Worm (Caenorhabditis elegans) whole organism, L4 larva: ENCODE data around the gene twk-31.

Experiments used
- F26F4.8 ChIP-seq: fragments of 200-800 bp; sonication (Bioruptor generic); conservative IDR thresholded peaks from 2 replicates; pipeline ENCODE4 v1.3.6; 2022; ENCODE audit warnings: missing genetic modification characterization, missing compliant biosample characterization
- F37D6.2 ChIP-seq: sonication (generic microtip); optimal IDR thresholded peaks from 2 replicates; lab custom pipeline; 2016; ENCODE audit warnings: mild to moderate bottlenecking, missing genetic modification characterization, missing compliant biosample characterization
- F44E2.7 ChIP-seq: fragments of 200-800 bp; sonication (Bioruptor generic); IDR thresholded peaks from 2 replicates; pipeline ENCODE4 v2.1.2; 2022; ENCODE audit warnings: missing genetic modification characterization, missing compliant biosample characterization
- R02D3.7 ChIP-seq: fragments of 150-350 bp; sonication (generic microtip); optimal IDR thresholded peaks from 3 replicates; lab custom pipeline; 2014; ENCODE audit warnings: missing biosample characterization, missing genetic modification characterization
- Y75B8A.6 ChIP-seq: fragments of 200-800 bp; sonication (Bioruptor generic); IDR thresholded peaks from 2 replicates; pipeline ENCODE4 v1.3.6; 2022; ENCODE audit warnings: missing genetic modification reagents, missing genetic modification characterization, missing compliant biosample characterization
- ZK337.2 ChIP-seq: fragments of 200-800 bp; sonication (Bioruptor generic); IDR thresholded peaks from 2 replicates; pipeline ENCODE4 v1.3.6; 2022; ENCODE audit warnings: missing genetic modification reagents, missing genetic modification characterization, missing compliant biosample characterization
- ZK546.5 ChIP-seq, 2 experiments: sonication (generic microtip); optimal IDR thresholded peaks; 2 replicates each; lab custom pipeline; 2017; ENCODE audit warnings: missing biosample characterization in 2 of 2, missing genetic modification characterization in 2 of 2
- ama-1 ChIP-seq: fragments of 150-350 bp; optimal IDR thresholded peaks from 2 replicates; lab custom pipeline; 2014; ENCODE audit warnings: inconsistent platforms, mixed read lengths
- attf-4 ChIP-seq: sonication (generic microtip); optimal IDR thresholded peaks from 3 replicates; lab custom pipeline; 2017; ENCODE audit warnings: missing biosample characterization, missing genetic modification characterization
- ceh-20 ChIP-seq: fragments of 200-800 bp; sonication (Bioruptor generic); IDR thresholded peaks from 2 replicates; pipeline ENCODE4 v1.3.6; 2022; ENCODE audit warnings: missing genetic modification reagents, missing genetic modification characterization, missing compliant biosample characterization
- ceh-32 ChIP-seq: sonication (generic microtip); optimal IDR thresholded peaks from 2 replicates; lab custom pipeline; 2016; ENCODE audit warnings: mild to moderate bottlenecking, missing genetic modification characterization, missing compliant biosample characterization; ENCODE audit not compliant: poor library complexity
- ceh-44 ChIP-seq: fragments of 200-800 bp; sonication (Bioruptor generic); IDR thresholded peaks from 2 replicates; pipeline ENCODE4 v1.3.6; 2022; ENCODE audit warnings: missing genetic modification reagents, missing genetic modification characterization, missing compliant biosample characterization
- ces-1 ChIP-seq: fragments of 150-350 bp; sonication (generic microtip); optimal IDR thresholded peaks from 4 replicates; lab custom pipeline; 2014; ENCODE audit warnings: missing biosample characterization, missing genetic modification reagents, missing genetic modification characterization
- ctbp-1 ChIP-seq: fragments of 200-800 bp; sonication (Bioruptor generic); IDR thresholded peaks from 2 replicates; pipeline ENCODE4 v1.3.6; 2022; ENCODE audit warnings: missing genetic modification reagents, missing genetic modification characterization, missing compliant biosample characterization
- daf-12 ChIP-seq: fragments of 150-350 bp; optimal IDR thresholded peaks from 2 replicates; lab custom pipeline; 2014; ENCODE audit warnings: missing biosample characterization, missing genetic modification reagents, missing genetic modification characterization
- dmd-8 ChIP-seq: fragments of 200-800 bp; sonication (Bioruptor generic); IDR thresholded peaks from 2 replicates; pipeline ENCODE4 v1.3.6; 2022; ENCODE audit warnings: missing genetic modification characterization, missing compliant biosample characterization
- duxl-1 ChIP-seq: sonication (generic microtip); optimal IDR thresholded peaks from 2 replicates; lab custom pipeline; 2016; ENCODE audit warnings: mild to moderate bottlenecking, missing genetic modification characterization, moderate library complexity, missing compliant biosample characterization; ENCODE audit not compliant: poor library complexity
- dve-1 ChIP-seq: sonication (generic microtip); optimal IDR thresholded peaks from 2 replicates; lab custom pipeline; 2017; ENCODE audit warnings: antibody characterized with exemption, mild to moderate bottlenecking, missing genetic modification characterization, missing compliant biosample characterization; ENCODE audit not compliant: insufficient read depth
- egl-27 ChIP-seq: sonication (generic microtip); optimal IDR thresholded peaks from 3 replicates; lab custom pipeline; 2017; ENCODE audit warnings: missing biosample characterization, missing genetic modification reagents, missing genetic modification characterization
- hmg-1.1 ChIP-seq: fragments of 200-800 bp; sonication (Bioruptor generic); IDR thresholded peaks from 2 replicates; pipeline ENCODE4 v1.3.6; 2022; ENCODE audit warnings: missing genetic modification reagents, missing genetic modification characterization, missing compliant biosample characterization
- jun-1 ChIP-seq: fragments of 150-350 bp; optimal IDR thresholded peaks from 2 replicates; lab custom pipeline; 2014; ENCODE audit warnings: missing biosample characterization, missing genetic modification reagents, missing genetic modification characterization
- madf-5 ChIP-seq, 2 experiments: fragments of 200-800 bp; sonication (Bioruptor generic); IDR thresholded peaks; 2 replicates each; pipeline ENCODE4 v1.3.6; 2022; ENCODE audit warnings: missing compliant biosample characterization in 2 of 2, missing genetic modification characterization in 2 of 2
- madf-9 ChIP-seq: fragments of 200-800 bp; sonication (Bioruptor generic); conservative IDR thresholded peaks from 2 replicates; pipeline ENCODE4 v1.3.6; 2022; ENCODE audit warnings: missing genetic modification reagents, missing genetic modification characterization, missing compliant biosample characterization
- mdt-29 ChIP-seq: fragments of 200-800 bp; sonication (Bioruptor generic); IDR thresholded peaks from 2 replicates; pipeline ENCODE4 v1.3.6; 2022; ENCODE audit warnings: missing genetic modification reagents, missing genetic modification characterization, missing compliant biosample characterization
- mep-1 ChIP-seq: fragments of 150-350 bp; sonication (generic microtip); optimal IDR thresholded peaks from 3 replicates; lab custom pipeline; 2014; ENCODE audit warnings: missing biosample characterization, missing genetic modification characterization
- mxl-2 ChIP-seq: fragments of 200-800 bp; sonication (Bioruptor generic); conservative IDR thresholded peaks from 2 replicates; pipeline ENCODE4 v1.3.6; 2022; ENCODE audit warnings: missing genetic modification reagents, missing genetic modification characterization, missing compliant biosample characterization
- nhr-10 ChIP-seq: fragments of 150-350 bp; optimal IDR thresholded peaks from 2 replicates; lab custom pipeline; 2014; ENCODE audit warnings: missing biosample characterization, missing genetic modification characterization
- nhr-42 ChIP-seq: fragments of 200-800 bp; sonication (Bioruptor generic); IDR thresholded peaks from 2 replicates; pipeline ENCODE4 v1.3.6; 2022; ENCODE audit warnings: missing genetic modification characterization, missing compliant biosample characterization
- nhr-48 ChIP-seq: sonication (generic microtip); optimal IDR thresholded peaks from 2 replicates; lab custom pipeline; 2016; ENCODE audit warnings: mild to moderate bottlenecking, missing genetic modification characterization, missing compliant biosample characterization
- nhr-6 ChIP-seq: fragments of 150-350 bp; optimal IDR thresholded peaks from 2 replicates; lab custom pipeline; 2014; ENCODE audit warnings: missing biosample characterization, missing genetic modification characterization
- nhr-76 ChIP-seq: fragments of 150-350 bp; optimal IDR thresholded peaks from 2 replicates; lab custom pipeline; 2014; ENCODE audit warnings: missing biosample characterization, missing genetic modification characterization
- pha-4 ChIP-seq, 2 experiments: fragments of 150-350 bp in 1 of 2; fragments of 200-800 bp in 1 of 2; sonication (Bioruptor generic) in 1 of 2; IDR thresholded peaks in 1 of 2; optimal IDR thresholded peaks in 1 of 2; 2 replicates each; pipeline versions ENCODE4 v1.3.6 to Lab custom; 2014 to 2022; ENCODE audit warnings: missing genetic modification characterization in 2 of 2, missing genetic modification reagents in 2 of 2, missing biosample characterization in 1 of 2, missing compliant biosample characterization in 1 of 2
- php-3 ChIP-seq: fragments of 200-800 bp; sonication (Bioruptor generic); IDR thresholded peaks from 2 replicates; pipeline ENCODE4 v1.3.6; 2022; ENCODE audit warnings: missing genetic modification reagents, missing genetic modification characterization, missing compliant biosample characterization
- pqm-1 ChIP-seq: sonication (generic microtip); optimal IDR thresholded peaks from 2 replicates; lab custom pipeline; 2017; ENCODE audit warnings: missing biosample characterization, missing genetic modification characterization
- saeg-2 ChIP-seq: fragments of 200-800 bp; sonication (Bioruptor generic); IDR thresholded peaks from 2 replicates; pipeline ENCODE4 v1.3.6; 2022; ENCODE audit warnings: missing genetic modification reagents, missing genetic modification characterization, missing compliant biosample characterization
- set-16 ChIP-seq: fragments of 200-800 bp; sonication (Bioruptor generic); IDR thresholded peaks from 2 replicates; pipeline ENCODE4 v1.3.6; 2022; ENCODE audit warnings: missing genetic modification reagents, missing genetic modification characterization, missing compliant biosample characterization
- spr-3 ChIP-seq: fragments of 200-800 bp; sonication (Bioruptor generic); optimal IDR thresholded peaks from 2 replicates; lab custom pipeline; 2018; ENCODE audit warnings: mild to moderate bottlenecking, missing genetic modification characterization, missing compliant biosample characterization
- zip-2 ChIP-seq: fragments of 150-350 bp; optimal IDR thresholded peaks from 2 replicates; lab custom pipeline; 2014; ENCODE audit warnings: missing biosample characterization, missing genetic modification characterization

Gene twk-31

ce11 chrIII:11393162-11393561 lies 17.3 kb upstream of the twk-31 start, which contains the start of gene nlp-21:
nlp-21 (minus strand) TSS chrIII:11393262.
- TF ChIP-seq pha-4 (GFP tag; IDR thresholded peaks at IDR 0.05; lab: Robert Waterston, UW) (no peak), pha-4 (tag; optimal IDR thresholded peaks at IDR 0.05; lab: Kevin White, UChicago) (no peak), nhr-76 (tag; lab: Kevin White, UChicago) (no peak), egl-27 (tag; lab: Kevin White, UChicago) (no peak), daf-12 (tag; lab: Kevin White, UChicago) (no peak), nhr-48 (tag; lab: Kevin White, UChicago) (no peak), php-3 (GFP tag; lab: Robert Waterston, UW) (no peak), attf-4 (tag; lab: Kevin White, UChicago) (no peak), pqm-1 (tag; lab: Kevin White, UChicago) (no peak), nhr-10 (no peak), nhr-42 (no peak), mdt-29 (no peak), spr-3 (no peak), madf-9 (GFP tag; lab: Robert Waterston, UW) (no peak), zip-2 (tag; lab: Kevin White, UChicago) (no peak), ceh-44 (GFP tag; lab: Robert Waterston, UW) (no peak), duxl-1 (tag; lab: Kevin White, UChicago) (no peak), ama-1 (no peak), F37D6.2 (no peak)
- TF ChIP-seq, all 104 proteins: peak for 0

- TF ChIP-seq F44E2.7 (GFP tag; lab: Robert Waterston, UW) (no peak), hmg-1.1 (GFP tag; lab: Robert Waterston, UW) (no peak), F26F4.8 (GFP tag; lab: Robert Waterston, UW) (no peak), ceh-44 (GFP tag; lab: Robert Waterston, UW) (no peak), jun-1 (tag; lab: Kevin White, UChicago) (no peak), madf-5 (GFP tag; IDR thresholded peaks at IDR 0.05; lab: Robert Waterston, UW) (no peak), ZK546.5 (tag; optimal IDR thresholded peaks at IDR 0.05; lab: Kevin White, UChicago) (no peak), dve-1 (no peak), nhr-6 (tag; lab: Kevin White, UChicago) (no peak)
Observed at ce11 chrIII:11397499-11397898, 13.0 kb upstream of the twk-31 start, which contains the start of gene Y47D3B.3. Y47D3B.3 (plus strand) TSS chrIII:11397799.

DNA sequence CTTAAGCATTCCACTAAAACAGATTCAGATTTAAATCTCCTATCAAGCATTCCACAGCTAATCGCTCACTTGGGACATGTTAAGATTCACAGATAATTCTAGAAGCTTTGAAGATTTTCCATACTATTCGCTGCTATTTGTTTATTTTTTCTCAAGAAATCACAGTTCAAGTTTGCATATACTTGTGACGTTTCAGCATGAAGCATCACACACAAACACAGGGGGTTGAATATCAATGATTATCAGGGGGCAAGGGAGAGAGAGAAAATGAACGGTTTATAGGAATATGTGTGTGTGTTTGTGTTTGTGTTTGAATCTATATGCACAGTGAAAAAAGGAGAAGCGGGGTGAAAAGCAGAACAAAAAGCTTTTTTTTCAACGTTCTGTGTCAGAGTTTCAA lies 7.8 kb upstream of the twk-31 start, which contains the start of gene Y47D3B.12:
Y47D3B.12 (plus strand) TSS at position 301 of the 400 bp plus-strand sequence.
- TF ChIP-seq madf-9 (GFP tag; lab: Robert Waterston, UW) = no peak
- no peak for TF ChIP-seq mdt-29
- no peak for TF ChIP-seq F37D6.2
- no peak for TF ChIP-seq ZK337.2 (GFP tag; lab: Robert Waterston, UW)
- TF ChIP-seq ctbp-1 (GFP tag; lab: Robert Waterston, UW) = no peak
- no peak for TF ChIP-seq mxl-2
- no peak for TF ChIP-seq mep-1
- no peak for TF ChIP-seq dmd-8
- no peak for TF ChIP-seq R02D3.7 (tag; lab: Kevin White, UChicago)
- no peak for TF ChIP-seq ceh-20 (GFP tag; lab: Robert Waterston, UW)
- TF ChIP-seq saeg-2 (GFP tag; lab: Robert Waterston, UW) = no peak
- no peak for TF ChIP-seq set-16 (GFP tag; lab: Robert Waterston, UW)
- no peak for TF ChIP-seq Y75B8A.6
- TF ChIP-seq ceh-32 (tag; lab: Kevin White, UChicago) = no peak
- TF ChIP-seq ces-1 (GFP tag; lab: Kevin White, UChicago) = no peak
- TF ChIP-seq, all 104 proteins: peak for 0
